Fruit fly (Drosophila melanogaster) whole organism, embryonic: Measurements from ENCODE around the gene Apoltp.

Experiments
- CG10979 ChIP-seq: fragments of 200-800 bp; sonication (Bioruptor generic); optimal IDR thresholded peaks from 2 replicates; lab custom pipeline; 2018; ENCODE audit warnings: missing biosample characterization, mild to moderate bottlenecking, missing genetic modification characterization, moderate library complexity
- CG12219 ChIP-seq: fragments of 200-800 bp; sonication (Bioruptor generic); optimal IDR thresholded peaks from 3 replicates; lab custom pipeline; 2018; ENCODE audit warnings: missing biosample characterization, mild to moderate bottlenecking, missing genetic modification characterization
- CG12299 ChIP-seq: fragments of 200-800 bp; sonication (Bioruptor generic); optimal IDR thresholded peaks from 2 replicates; lab custom pipeline; 2018; ENCODE audit warnings: missing biosample characterization, mild to moderate bottlenecking, missing genetic modification characterization
- CG15479 ChIP-seq: fragments of 200-800 bp; sonication (Bioruptor generic); optimal IDR thresholded peaks from 3 replicates; lab custom pipeline; 2019; ENCODE audit warnings: missing biosample characterization, mild to moderate bottlenecking, missing genetic modification characterization, moderate library complexity
- CG2875 ChIP-seq: fragments of 200-800 bp; sonication (Bioruptor generic); optimal IDR thresholded peaks from 2 replicates; lab custom pipeline; 2017; ENCODE audit warnings: missing biosample characterization, mild to moderate bottlenecking, missing genetic modification characterization, missing genetic modification reagents
- CG2889 ChIP-seq: fragments of 200-800 bp; sonication (Bioruptor generic); IDR thresholded peaks from 3 replicates; pipeline ENCODE4 v1.3.6; 2022; ENCODE audit warnings: missing biosample characterization, missing genetic modification characterization
- CG34224 ChIP-seq: fragments of 200-800 bp; sonication (Bioruptor generic); IDR thresholded peaks from 3 replicates; pipeline ENCODE4 v1.3.6; 2022; ENCODE audit warnings: missing biosample characterization, missing genetic modification characterization; ENCODE audit not compliant: partially characterized antibody
- D ChIP-seq, 2 experiments: fragments of 200-800 bp in 1 of 2; fragments of >200 bp in 1 of 2; sonication (Bioruptor generic) in 1 of 2; optimal IDR thresholded peaks; 2 replicates in 1 of 2; 3 replicates in 1 of 2; lab custom pipeline; 2017; ENCODE audit warnings: mild to moderate bottlenecking in 1 of 2, missing biosample characterization in 1 of 2, missing genetic modification characterization in 1 of 2, missing genetic modification reagents in 1 of 2
- H15 ChIP-seq: fragments of 200-800 bp; sonication (Bioruptor generic); IDR thresholded peaks from 3 replicates; pipeline ENCODE4 v1.3.6; 2022; ENCODE audit warnings: missing biosample characterization, missing genetic modification characterization
- Hr3 ChIP-seq: fragments of 200-800 bp; sonication (Bioruptor generic); optimal IDR thresholded peaks from 3 replicates; lab custom pipeline; 2016; ENCODE audit warnings: missing biosample characterization, missing genetic modification characterization
- Med ChIP-seq: fragments of 200-800 bp; sonication (Bioruptor generic); peaks from one replicate; lab custom pipeline; 2016; ENCODE audit warnings: missing biosample characterization, missing genetic modification characterization, mild to moderate bottlenecking, inconsistent platforms, moderate library complexity
- Myb ChIP-seq: fragments of 200-800 bp; sonication (Bioruptor generic); optimal IDR thresholded peaks from 2 replicates; lab custom pipeline; 2016; ENCODE audit warnings: missing biosample characterization, missing genetic modification characterization
- Pdp1 ChIP-seq, 2 experiments: fragments of 200-800 bp; sonication (Bioruptor generic); optimal IDR thresholded peaks; 3 replicates each; lab custom pipeline; 2016; ENCODE audit warnings: missing biosample characterization in 2 of 2, missing genetic modification characterization in 2 of 2, mild to moderate bottlenecking in 1 of 2, moderate library complexity in 1 of 2
- ara ChIP-seq: fragments of 200-800 bp; sonication (Bioruptor generic); IDR thresholded peaks from 2 replicates; pipeline ENCODE4 v1.3.6; 2022; ENCODE audit warnings: missing biosample characterization, missing genetic modification characterization
- crol ChIP-seq: fragments of 200-800 bp; sonication (Bioruptor generic); IDR thresholded peaks from 2 replicates; pipeline ENCODE4 v1.3.6; 2022; ENCODE audit warnings: missing biosample characterization, missing genetic modification characterization
- esg ChIP-seq: fragments of 200-800 bp; sonication (Bioruptor generic); conservative IDR thresholded peaks from 2 replicates; pipeline ENCODE4 v1.3.6; 2022; ENCODE audit warnings: missing biosample characterization, missing genetic modification characterization
- exex ChIP-seq: fragments of 200-800 bp; sonication (Bioruptor generic); optimal IDR thresholded peaks from 4 replicates; lab custom pipeline; 2018; ENCODE audit warnings: missing biosample characterization, mild to moderate bottlenecking, missing genetic modification characterization, moderate library complexity
- gcm ChIP-seq: fragments of 200-800 bp; sonication (Bioruptor generic); optimal IDR thresholded peaks from 2 replicates; lab custom pipeline; 2019; ENCODE audit warnings: missing biosample characterization, mild to moderate bottlenecking, missing genetic modification characterization, moderate library complexity
- jigr1 ChIP-seq: fragments of 200-800 bp; sonication (Bioruptor generic); IDR thresholded peaks from 3 replicates; pipeline ENCODE4 v1.3.6; 2022; ENCODE audit warnings: missing biosample characterization, missing genetic modification characterization
- lov ChIP-seq, 2 experiments: fragments of 200-800 bp in 1 of 2; fragments of >200 bp in 1 of 2; sonication (Bioruptor generic) in 1 of 2; IDR thresholded peaks in 1 of 2; optimal IDR thresholded peaks in 1 of 2; 2 replicates in 1 of 2; 3 replicates in 1 of 2; pipeline versions ENCODE4 v1.3.6 to Lab custom; 2017 to 2022; ENCODE audit warnings: missing biosample characterization in 1 of 2, missing genetic modification characterization in 1 of 2
- mam ChIP-seq: fragments of 200-800 bp; sonication (Bioruptor generic); optimal IDR thresholded peaks from 3 replicates; lab custom pipeline; 2016; ENCODE audit warnings: missing biosample characterization, missing genetic modification characterization
- nom ChIP-seq: fragments of 200-800 bp; sonication (Bioruptor generic); optimal IDR thresholded peaks from 2 replicates; lab custom pipeline; 2017; ENCODE audit warnings: missing biosample characterization, missing genetic modification characterization, mild to moderate bottlenecking, moderate library complexity, missing genetic modification reagents
- org-1 ChIP-seq: fragments of 200-800 bp; sonication (Bioruptor generic); optimal IDR thresholded peaks from 2 replicates; lab custom pipeline; 2017; ENCODE audit warnings: missing biosample characterization, missing genetic modification characterization
- pros ChIP-seq: fragments of 200-800 bp; sonication (Bioruptor generic); optimal IDR thresholded peaks from 3 replicates; lab custom pipeline; 2019; ENCODE audit warnings: missing biosample characterization, mild to moderate bottlenecking, missing genetic modification characterization, moderate library complexity
- sens ChIP-seq: fragments of 200-800 bp; sonication (Bioruptor generic); peaks from one replicate; lab custom pipeline; 2016; ENCODE audit warnings: missing biosample characterization, missing genetic modification characterization
- sisA ChIP-seq: fragments of 200-800 bp; sonication (Bioruptor generic); IDR thresholded peaks from 2 replicates; pipeline ENCODE4 v1.3.6; 2022; ENCODE audit warnings: missing biosample characterization, missing genetic modification characterization
- slbo ChIP-seq: fragments of 200-800 bp; sonication (Bioruptor generic); IDR thresholded peaks from 2 replicates; pipeline ENCODE4 v1.3.6; 2022; ENCODE audit warnings: missing biosample characterization, missing genetic modification characterization
- sqz ChIP-seq: fragments of 200-800 bp; sonication (Bioruptor generic); optimal IDR thresholded peaks from 3 replicates; lab custom pipeline; 2018; ENCODE audit warnings: missing biosample characterization, mild to moderate bottlenecking, missing genetic modification characterization
- tll ChIP-seq, 2 experiments: fragments of 200-800 bp in 1 of 2; fragments of >200 bp in 1 of 2; sonication (Bioruptor generic) in 1 of 2; optimal IDR thresholded peaks; 2 replicates each; lab custom pipeline; 2017 to 2019; ENCODE audit warnings: missing biosample characterization in 2 of 2, missing genetic modification characterization in 2 of 2, mild to moderate bottlenecking in 1 of 2, moderate library complexity in 1 of 2
- zen ChIP-seq: fragments of 200-800 bp; sonication (Bioruptor generic); optimal IDR thresholded peaks from 3 replicates; lab custom pipeline; 2018; ENCODE audit warnings: missing biosample characterization, mild to moderate bottlenecking, missing genetic modification characterization, moderate library complexity

Apoltp gene

DNA sequence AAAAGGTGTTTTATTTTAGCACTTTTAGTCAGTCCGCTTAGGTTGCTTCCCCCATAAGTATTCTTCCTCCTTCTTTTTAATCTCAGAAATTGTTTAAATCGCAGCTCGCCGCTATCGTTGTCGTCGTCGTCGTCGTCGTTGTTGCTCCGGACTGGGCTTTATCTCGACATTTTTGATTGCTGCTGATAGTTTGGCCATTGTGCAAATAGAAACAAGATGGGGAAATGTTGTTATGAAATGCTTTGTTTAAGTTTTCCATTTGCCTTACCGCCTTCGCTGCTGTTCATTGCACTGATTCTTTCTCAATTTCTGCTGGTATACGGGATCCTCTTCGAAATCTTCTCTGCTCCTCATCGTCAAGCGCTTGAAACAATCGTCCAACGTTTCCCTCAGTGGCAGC, 69.0 kb downstream of the Apoltp start (continued):
- no peak for TF ChIP-seq Myb (GFP tag; lab: Kevin White, UChicago)
- peak; percentile 13 for TF ChIP-seq sens (GFP tag; lab: Kevin White, UChicago)
- TF ChIP-seq slbo = no peak
- TF ChIP-seq gcm = peak; percentile 8
- TF ChIP-seq CG10979 = no peak
- TF ChIP-seq exex (tag; lab: Kevin White, UChicago) = peak; percentile 52
- no peak for TF ChIP-seq mam (GFP tag; lab: Kevin White, UChicago)

- TF ChIP-seq ara (GFP tag; lab: Robert Waterston, UW) (no peak), CG2889 (GFP tag; lab: Robert Waterston, UW) (no peak), Med (GFP tag; lab: Kevin White, UChicago) (peak; percentile 55), esg (GFP tag; lab: Robert Waterston, UW) (no peak), sqz (GFP tag; lab: Kevin White, UChicago) (peak; percentile 8), CG2875 (GFP tag; lab: Kevin White, UChicago) (no peak), crol (peak; percentile 69), pros (peak; percentile 70), nom (GFP tag; lab: Kevin White, UChicago) (peak; percentile 11)
Observed at dm6 chr2L:9704343-9704742, 70.4 kb downstream of the Apoltp start.

dm6 chr2L:9705291-9705690, 71.3 kb downstream of the Apoltp start:
- no peak for TF ChIP-seq sisA (GFP tag; lab: Robert Waterston, UW)
- no peak for TF ChIP-seq H15 (GFP tag; lab: Robert Waterston, UW)
- TF ChIP-seq jigr1 = no peak
- TF ChIP-seq CG34224 (GFP tag; lab: Robert Waterston, UW) = no peak
- TF ChIP-seq lov (optimal IDR thresholded peaks at IDR 0.05; lab: Kevin White, UChicago) = no peak
- TF ChIP-seq lov (GFP tag; IDR thresholded peaks at IDR 0.05; lab: Robert Waterston, UW) = no peak
- peak; percentile 58 for TF ChIP-seq D (optimal IDR thresholded peaks at IDR 0.05; lab: Kevin White, UChicago)
- TF ChIP-seq D (GFP tag; optimal IDR thresholded peaks at IDR 0.05; lab: Kevin White, UChicago) = no peak
- peak in 1 of 2 experiments; percentile 38 for TF ChIP-seq tll (GFP tag; optimal IDR thresholded peaks at IDR 0.05; lab: Kevin White, UChicago)
- TF ChIP-seq CG12299 = no peak
- peak; percentile 59 for TF ChIP-seq zen (tag; lab: Kevin White, UChicago)
- TF ChIP-seq Pdp1 (GFP tag; optimal IDR thresholded peaks at IDR 0.05; lab: Kevin White, UChicago) = peak in 1 of 2 experiments; percentile 32
- TF ChIP-seq CG15479 (GFP tag; lab: Kevin White, UChicago) = peak; percentile 97
- TF ChIP-seq CG12219 (GFP tag; lab: Kevin White, UChicago) = no peak
- no peak for TF ChIP-seq org-1 (GFP tag; lab: Kevin White, UChicago)
- no peak for TF ChIP-seq Hr3
- TF ChIP-seq, all 482 proteins: peak for 5
